Fruit fly (Drosophila melanogaster) whole organism, embryonic: Measurements from ENCODE around the gene Idh3b.

ENCODE experiments used
- Atf3 ChIP-seq: fragments of 200-800 bp; sonication (Bioruptor generic); optimal IDR thresholded peaks from 3 replicates; lab custom pipeline; 2016; ENCODE audit warnings: missing biosample characterization, missing genetic modification characterization
- CG10321 ChIP-seq: fragments of 200-800 bp; sonication (Bioruptor generic); IDR thresholded peaks from 2 replicates; pipeline ENCODE4 v1.3.6; 2022; ENCODE audit warnings: missing biosample characterization, missing genetic modification characterization
- CG11085 ChIP-seq: fragments of 200-800 bp; sonication (Bioruptor generic); IDR thresholded peaks from 2 replicates; pipeline ENCODE4 v1.3.6; 2022; ENCODE audit warnings: missing biosample characterization, missing genetic modification characterization
- CG11093 ChIP-seq: fragments of 200-800 bp; sonication (Bioruptor generic); IDR thresholded peaks from 3 replicates; pipeline ENCODE4 v1.3.6; 2022; ENCODE audit warnings: missing biosample characterization, missing genetic modification characterization
- CG11247 ChIP-seq: fragments of 200-800 bp; sonication (Bioruptor generic); IDR thresholded peaks from 2 replicates; pipeline ENCODE4 v1.3.6; 2022; ENCODE audit warnings: missing biosample characterization, missing genetic modification characterization
- CG11560 ChIP-seq: fragments of 200-800 bp; sonication (Bioruptor generic); IDR thresholded peaks from 3 replicates; pipeline ENCODE4 v1.3.6; 2022; ENCODE audit warnings: missing biosample characterization, missing genetic modification characterization
- CG12391 ChIP-seq: fragments of 200-800 bp; sonication (Bioruptor generic); optimal IDR thresholded peaks from 3 replicates; lab custom pipeline; 2018; ENCODE audit warnings: missing biosample characterization, mild to moderate bottlenecking, missing genetic modification characterization, moderate library complexity
- CG12744 ChIP-seq: fragments of 200-800 bp; sonication (Bioruptor generic); optimal IDR thresholded peaks from 2 replicates; lab custom pipeline; 2016; ENCODE audit warnings: missing biosample characterization, missing genetic modification characterization
- CG13287 ChIP-seq: fragments of 200-800 bp; sonication (Bioruptor generic); IDR thresholded peaks from 2 replicates; pipeline ENCODE4 v1.3.6; 2022; ENCODE audit warnings: missing biosample characterization, missing genetic modification characterization; ENCODE audit not compliant: partially characterized antibody
- CG14667 ChIP-seq: fragments of 200-800 bp; sonication (Bioruptor generic); IDR thresholded peaks from 2 replicates; pipeline ENCODE4 v1.3.6; 2022; ENCODE audit warnings: missing biosample characterization, missing genetic modification characterization
- CG17186 ChIP-seq: fragments of 200-800 bp; sonication (Bioruptor generic); optimal IDR thresholded peaks from 3 replicates; lab custom pipeline; 2017; ENCODE audit warnings: missing biosample characterization, missing genetic modification reagents, missing genetic modification characterization
- CG17612 ChIP-seq: fragments of 200-800 bp; sonication (Bioruptor generic); IDR thresholded peaks from 2 replicates; pipeline ENCODE4 v1.3.6; 2022; ENCODE audit warnings: missing biosample characterization, missing genetic modification characterization
- CG18476 ChIP-seq: fragments of 200-800 bp; sonication (Bioruptor generic); optimal IDR thresholded peaks from 2 replicates; lab custom pipeline; 2016; ENCODE audit warnings: missing biosample characterization, mild to moderate bottlenecking, missing genetic modification characterization
- CG18599 ChIP-seq: fragments of 200-800 bp; sonication (Bioruptor generic); optimal IDR thresholded peaks from 3 replicates; lab custom pipeline; 2017; ENCODE audit warnings: missing biosample characterization, missing genetic modification characterization, mild to moderate bottlenecking, moderate library complexity, missing genetic modification reagents
- CG30020 ChIP-seq: fragments of 200-800 bp; optimal IDR thresholded peaks from 2 replicates; lab custom pipeline; 2019; ENCODE audit warnings: missing biosample characterization, mild to moderate bottlenecking, missing genetic modification characterization, moderate library complexity
- CG30403 ChIP-seq: fragments of 200-800 bp; sonication (Bioruptor generic); optimal IDR thresholded peaks from 3 replicates; lab custom pipeline; 2016; ENCODE audit warnings: missing biosample characterization, missing genetic modification characterization
- CG31365 ChIP-seq: fragments of 200-800 bp; sonication (Bioruptor generic); optimal IDR thresholded peaks from 2 replicates; lab custom pipeline; 2018; ENCODE audit warnings: missing biosample characterization, mild to moderate bottlenecking, missing genetic modification characterization
- CG3407 ChIP-seq: fragments of 200-800 bp; sonication (Bioruptor generic); optimal IDR thresholded peaks from 2 replicates; lab custom pipeline; 2018; ENCODE audit warnings: missing biosample characterization, mild to moderate bottlenecking, missing genetic modification characterization
- CG3838 ChIP-seq: fragments of 200-800 bp; sonication (Bioruptor generic); optimal IDR thresholded peaks from 3 replicates; lab custom pipeline; 2016; ENCODE audit warnings: missing biosample characterization, missing genetic modification characterization
- CG3847 ChIP-seq: fragments of 200-800 bp; sonication (Bioruptor generic); IDR thresholded peaks from 2 replicates; pipeline ENCODE4 v1.3.6; 2022; ENCODE audit warnings: missing biosample characterization, missing genetic modification characterization
- CG7271 ChIP-seq: fragments of 200-800 bp; sonication (Bioruptor generic); optimal IDR thresholded peaks from 2 replicates; lab custom pipeline; 2018; ENCODE audit warnings: missing biosample characterization, mild to moderate bottlenecking, missing genetic modification characterization, moderate library complexity
- CG7357 ChIP-seq: fragments of 200-800 bp; sonication (Bioruptor generic); IDR thresholded peaks from 3 replicates; pipeline ENCODE4 v1.3.6; 2022; ENCODE audit warnings: missing biosample characterization, missing genetic modification characterization
- CG8359 ChIP-seq: fragments of 200-800 bp; sonication (Bioruptor generic); optimal IDR thresholded peaks from 2 replicates; lab custom pipeline; 2017; ENCODE audit warnings: missing biosample characterization, mild to moderate bottlenecking, missing genetic modification characterization, borderline replicate concordance
- CTCF ChIP-seq: fragments of 200-800 bp; sonication (Bioruptor generic); optimal IDR thresholded peaks from 2 replicates; lab custom pipeline; 2017; ENCODE audit warnings: missing biosample characterization, mild to moderate bottlenecking, missing genetic modification characterization, moderate library complexity
- Camta ChIP-seq: fragments of 200-800 bp; sonication (Bioruptor generic); optimal IDR thresholded peaks from 2 replicates; lab custom pipeline; 2016; ENCODE audit warnings: missing biosample characterization, missing genetic modification characterization
- Chrac-16 ChIP-seq: fragments of 200-800 bp; sonication (Bioruptor generic); optimal IDR thresholded peaks from 3 replicates; lab custom pipeline; 2016; ENCODE audit warnings: missing biosample characterization, missing genetic modification characterization
- CoRest ChIP-seq: fragments of 200-800 bp; sonication (Bioruptor generic); optimal IDR thresholded peaks from 3 replicates; lab custom pipeline; 2018; ENCODE audit warnings: missing biosample characterization, mild to moderate bottlenecking, missing genetic modification characterization, moderate library complexity
- Doc3 ChIP-seq: fragments of 200-800 bp; sonication (Bioruptor generic); IDR thresholded peaks from 3 replicates; pipeline ENCODE4 v1.3.6; 2022; ENCODE audit warnings: missing biosample characterization, missing genetic modification characterization; ENCODE audit not compliant: partially characterized antibody
- Ets97D ChIP-seq: fragments of 200-800 bp; sonication (Bioruptor generic); optimal IDR thresholded peaks from 3 replicates; lab custom pipeline; 2016; ENCODE audit warnings: missing biosample characterization, missing genetic modification characterization
- Hmx ChIP-seq: fragments of 200-800 bp; sonication (Bioruptor generic); optimal IDR thresholded peaks from 2 replicates; lab custom pipeline; 2016; ENCODE audit warnings: missing biosample characterization, missing genetic modification characterization
- MTF-1 ChIP-seq: fragments of 200-800 bp; sonication (Bioruptor generic); optimal IDR thresholded peaks from 2 replicates; lab custom pipeline; 2018; ENCODE audit warnings: missing biosample characterization, mild to moderate bottlenecking, missing genetic modification characterization, borderline replicate concordance
- Meics ChIP-seq: fragments of 200-800 bp; sonication (Bioruptor generic); optimal IDR thresholded peaks from 2 replicates; lab custom pipeline; 2017; ENCODE audit warnings: missing biosample characterization, mild to moderate bottlenecking, missing genetic modification characterization
- Mrtf ChIP-seq: fragments of 200-800 bp; sonication (Bioruptor generic); IDR thresholded peaks from 3 replicates; pipeline ENCODE4 v1.3.6; 2022; ENCODE audit warnings: missing biosample characterization, missing genetic modification characterization
- Oaz ChIP-seq: fragments of 200-800 bp; sonication (Bioruptor generic); IDR thresholded peaks from 2 replicates; pipeline ENCODE4 v1.3.6; 2022; ENCODE audit warnings: missing biosample characterization, missing genetic modification characterization
- Opbp ChIP-seq: fragments of 200-800 bp; sonication (Bioruptor generic); IDR thresholded peaks from 3 replicates; pipeline ENCODE4 v1.3.6; 2022; ENCODE audit warnings: missing biosample characterization, missing genetic modification characterization; ENCODE audit not compliant: partially characterized antibody
- Optix ChIP-seq: fragments of 200-800 bp; sonication (Bioruptor generic); IDR thresholded peaks from 3 replicates; pipeline ENCODE4 v1.3.6; 2022; ENCODE audit warnings: missing biosample characterization, missing genetic modification characterization
- bab2 ChIP-seq: fragments of 200-800 bp; sonication (Bioruptor generic); optimal IDR thresholded peaks from 2 replicates; lab custom pipeline; 2016; ENCODE audit warnings: missing biosample characterization, missing genetic modification characterization
- chif ChIP-seq, 2 experiments: fragments of 200-800 bp; sonication (Bioruptor generic); optimal IDR thresholded peaks; 3 replicates each; lab custom pipeline; 2016; ENCODE audit warnings: missing biosample characterization in 2 of 2, missing genetic modification characterization in 2 of 2
- dati ChIP-seq: fragments of 200-800 bp; sonication (Bioruptor generic); IDR thresholded peaks from 2 replicates; pipeline ENCODE4 v1.3.6; 2022; ENCODE audit warnings: missing biosample characterization, missing genetic modification characterization
- dm ChIP-seq: fragments of 200-800 bp; sonication (Bioruptor generic); optimal IDR thresholded peaks from 3 replicates; lab custom pipeline; 2016; ENCODE audit warnings: missing biosample characterization, missing genetic modification characterization
- ems ChIP-seq: fragments of 200-800 bp; sonication (Bioruptor generic); optimal IDR thresholded peaks from 3 replicates; lab custom pipeline; 2016; ENCODE audit warnings: missing biosample characterization, missing genetic modification characterization
- eyg ChIP-seq: fragments of 200-800 bp; sonication (Bioruptor generic); optimal IDR thresholded peaks from 3 replicates; lab custom pipeline; 2016; ENCODE audit warnings: missing biosample characterization, missing genetic modification characterization
- gt ChIP-seq: fragments of 200-800 bp; sonication (Bioruptor generic); IDR thresholded peaks from 2 replicates; pipeline ENCODE4 v1.3.6; 2022; ENCODE audit warnings: missing biosample characterization, missing genetic modification characterization
- ken ChIP-seq: fragments of 200-800 bp; sonication (Bioruptor generic); IDR thresholded peaks from 3 replicates; pipeline ENCODE4 v1.3.6; 2022; ENCODE audit warnings: missing biosample characterization, missing genetic modification characterization
- nerfin-2 ChIP-seq: fragments of 200-800 bp; sonication (Bioruptor generic); IDR thresholded peaks from 2 replicates; pipeline ENCODE4 v1.3.6; 2022; ENCODE audit warnings: missing biosample characterization, missing genetic modification characterization; ENCODE audit not compliant: partially characterized antibody
- ranshi ChIP-seq: fragments of 200-800 bp; sonication (Bioruptor generic); IDR thresholded peaks from 2 replicates; pipeline ENCODE4 v1.3.6; 2022; ENCODE audit warnings: missing biosample characterization, missing genetic modification characterization
- repo ChIP-seq: fragments of 200-800 bp; sonication (Bioruptor generic); optimal IDR thresholded peaks from 2 replicates; lab custom pipeline; 2016; ENCODE audit warnings: missing biosample characterization, missing genetic modification characterization
- scrt ChIP-seq: fragments of 200-800 bp; sonication (Bioruptor generic); optimal IDR thresholded peaks from 2 replicates; lab custom pipeline; 2018; ENCODE audit warnings: missing biosample characterization, mild to moderate bottlenecking, missing genetic modification characterization, moderate library complexity
- sim ChIP-seq: fragments of 200-800 bp; sonication (Bioruptor generic); IDR thresholded peaks from 2 replicates; pipeline ENCODE4 v1.3.6; 2022; ENCODE audit warnings: missing biosample characterization, missing genetic modification characterization
- sug ChIP-seq: fragments of 200-800 bp; optimal IDR thresholded peaks from 2 replicates; lab custom pipeline; 2019; ENCODE audit warnings: missing biosample characterization, mild to moderate bottlenecking, missing genetic modification characterization, moderate library complexity
- tna ChIP-seq: fragments of 200-800 bp; sonication (Bioruptor generic); IDR thresholded peaks from 2 replicates; pipeline ENCODE4 v1.3.6; 2022; ENCODE audit warnings: missing biosample characterization, missing genetic modification characterization; ENCODE audit not compliant: partially characterized antibody
- zf30C ChIP-seq: fragments of 200-800 bp; sonication (Bioruptor generic); optimal IDR thresholded peaks from 3 replicates; lab custom pipeline; 2018; ENCODE audit warnings: missing biosample characterization, mild to moderate bottlenecking, missing genetic modification characterization

The Idh3b gene

dm6 chr3R:21992909-21993308 lies 26.3 kb downstream of the Idh3b start (continued):
- TF ChIP-seq CG11093 (GFP tag; lab: Robert Waterston, UW): peak; percentile 57; the same call in 1 of the 3 replicates
- TF ChIP-seq ken (GFP tag; lab: Robert Waterston, UW): peak; percentile 43; the same call in 1 of the 3 replicates
- TF ChIP-seq CG8359 (GFP tag; lab: Kevin White, UChicago): no peak
- no peak for TF ChIP-seq CG18476
- TF ChIP-seq CG30020: no peak
- no peak for TF ChIP-seq CG10321 (GFP tag; lab: Robert Waterston, UW)
- TF ChIP-seq CG11247 (GFP tag; lab: Robert Waterston, UW): 0 out of 2 replicates have a peak, but pooled peaks have one; percentile 16
- TF ChIP-seq Meics (GFP tag; lab: Kevin White, UChicago): peak; percentile 3
- no peak for TF ChIP-seq ranshi (GFP tag; lab: Robert Waterston, UW)
- peak; percentile 21; the same call in 1 of the 2 replicates for TF ChIP-seq CG3847 (GFP tag; lab: Robert Waterston, UW)
- no peak for TF ChIP-seq tna (GFP tag; lab: Robert Waterston, UW)
- 0 out of 3 replicates have a peak, but pooled peaks have one; percentile 40 for TF ChIP-seq CG11560 (tag; lab: Robert Waterston, UW)
- TF ChIP-seq repo (GFP tag; lab: Kevin White, UChicago): no peak
- no peak for TF ChIP-seq nerfin-2
- peak; percentile 46 for TF ChIP-seq CoRest
- peak; percentile 57 for TF ChIP-seq Chrac-16 (GFP tag; lab: Kevin White, UChicago)
- TF ChIP-seq chif (GFP tag; optimal IDR thresholded peaks at IDR 0.05; lab: Kevin White, UChicago): peak; percentile 15 to 46
- TF ChIP-seq CG11085 (GFP tag; lab: Robert Waterston, UW): no peak
- TF ChIP-seq CG30403: no peak
- TF ChIP-seq Doc3 (GFP tag; lab: Robert Waterston, UW): no peak
- TF ChIP-seq Atf3: peak; percentile 45
- TF ChIP-seq CG18599: no peak
- TF ChIP-seq ems (GFP tag; lab: Kevin White, UChicago): peak; percentile 13
- TF ChIP-seq sim (GFP tag; lab: Robert Waterston, UW): no peak
- TF ChIP-seq CG3407 (GFP tag; lab: Kevin White, UChicago): no peak
- TF ChIP-seq CG17612 (GFP tag; lab: Robert Waterston, UW): no peak
- TF ChIP-seq sug (tag; lab: Kevin White, UChicago): no peak
- no peak for TF ChIP-seq MTF-1 (GFP tag; lab: Kevin White, UChicago)
- no peak for TF ChIP-seq scrt (GFP tag; lab: Kevin White, UChicago)
- TF ChIP-seq Optix (GFP tag; lab: Robert Waterston, UW): peak; percentile 40; the same call in 1 of the 3 replicates
- no peak for TF ChIP-seq Mrtf (GFP tag; lab: Robert Waterston, UW)
- no peak for TF ChIP-seq gt
- TF ChIP-seq Oaz (GFP tag; lab: Robert Waterston, UW): no peak
- no peak for TF ChIP-seq CG3838
- no peak for TF ChIP-seq bab2
- TF ChIP-seq CG14667: peak; percentile 36; the same call in 1 of the 2 replicates
- peak; percentile 16 for TF ChIP-seq eyg
- peak; percentile 26 for TF ChIP-seq dm (GFP tag; lab: Kevin White, UChicago)
- no peak for TF ChIP-seq CG12391
- no peak for TF ChIP-seq dati (GFP tag; lab: Robert Waterston, UW)
- TF ChIP-seq CTCF: no peak
- no peak for TF ChIP-seq Ets97D (GFP tag; lab: Kevin White, UChicago)
- no peak for TF ChIP-seq CG31365
- TF ChIP-seq CG12744 (GFP tag; lab: Kevin White, UChicago): no peak
- no peak for TF ChIP-seq CG17186 (GFP tag; lab: Kevin White, UChicago)
- TF ChIP-seq Hmx: no peak
- TF ChIP-seq CG7357 (GFP tag; lab: Robert Waterston, UW): peak; percentile 34; the same call in 1 of the 3 replicates
- TF ChIP-seq zf30C: no peak
- no peak for TF ChIP-seq CG7271 (tag; lab: Kevin White, UChicago)
- TF ChIP-seq CG13287: no peak
- TF ChIP-seq Camta: no peak
- TF ChIP-seq Opbp (GFP tag; lab: Robert Waterston, UW): no peak
